Fruit fly (Drosophila melanogaster) whole organism, embryonic: ENCODE data around the gene SPR.

ENCODE experiments used
- CG4404 ChIP-seq: fragments of 200-800 bp; sonication (Bioruptor generic); IDR thresholded peaks from 2 replicates; pipeline ENCODE4 v1.3.6; 2022; ENCODE audit warnings: missing biosample characterization, missing genetic modification characterization
- CG8944 ChIP-seq: fragments of 200-800 bp; sonication (Bioruptor generic); optimal IDR thresholded peaks from 3 replicates; lab custom pipeline; 2016; ENCODE audit warnings: missing biosample characterization, missing genetic modification characterization
- bcd ChIP-seq: fragments of 200-800 bp; sonication (Bioruptor generic); optimal IDR thresholded peaks from 2 replicates; lab custom pipeline; 2017; ENCODE audit warnings: missing biosample characterization, mild to moderate bottlenecking, missing genetic modification characterization

- TF ChIP-seq bcd (GFP tag; lab: Kevin White, UChicago) (no peak), CG8944 (GFP tag; lab: Kevin White, UChicago) (no peak), CG4404 (GFP tag; lab: Robert Waterston, UW) (no peak)
Observed at dm6 chrX:5422251-5422551, 24.3 kb upstream of the SPR start.
